Fruit fly (Drosophila melanogaster): ENCODE results near the gene CG13295.

DNA sequence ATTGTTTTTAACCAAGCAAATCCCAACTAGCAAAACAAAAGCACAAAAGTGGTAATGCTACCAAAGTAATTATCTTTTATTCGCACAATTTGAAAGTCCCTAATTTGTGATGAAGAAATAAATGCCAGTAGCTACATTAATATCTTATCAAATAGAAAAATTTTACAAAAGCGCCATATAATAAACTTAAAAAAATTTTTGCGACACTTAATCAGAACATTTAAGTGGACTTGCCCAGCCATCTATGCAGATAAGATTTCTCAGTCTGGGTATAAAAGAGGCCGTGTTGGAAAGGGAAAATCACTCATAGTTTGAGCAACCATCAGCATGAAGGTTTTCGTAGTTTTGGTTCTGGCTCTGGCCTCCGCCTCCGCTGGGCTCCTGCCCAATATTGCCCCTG is 40.1 kb downstream of the CG13295 start, which contains the start of gene yip7:
- no peak for TF ChIP-seq CG10654 (GFP tag; optimal IDR thresholded peaks at IDR 0.05)
- no peak for TF ChIP-seq pum (GFP tag; optimal IDR thresholded peaks at IDR 0.05)
- no peak for TF ChIP-seq CG2875 (GFP tag; optimal IDR thresholded peaks at IDR 0.05)
- TF ChIP-seq Stat92E (GFP tag; optimal IDR thresholded peaks at IDR 0.05): no peak
- TF ChIP-seq hth (optimal IDR thresholded peaks at IDR 0.05): no peak
- TF ChIP-seq phol (tag; optimal IDR thresholded peaks at IDR 0.05): no peak
- TF ChIP-seq dati (GFP tag; IDR thresholded peaks at IDR 0.05): no peak
- TF ChIP-seq knrl (GFP tag; IDR thresholded peaks at IDR 0.05; ENCODE audit: partially characterized antibody): no peak
- no peak for TF ChIP-seq CG1647 (GFP tag; optimal IDR thresholded peaks at IDR 0.05)
- no peak for TF ChIP-seq chn (GFP tag; optimal IDR thresholded peaks at IDR 0.05)
- no peak for TF ChIP-seq CG4360 (GFP tag; IDR thresholded peaks at IDR 0.05)
- no peak for TF ChIP-seq Optix (GFP tag; IDR thresholded peaks at IDR 0.05)
